Fruit fly (Drosophila melanogaster) whole organism, embryonic: ENCODE data around the gene mgr.

Experiments used
- Atf-2 ChIP-seq: fragments of 200-800 bp; sonication (Bioruptor generic); optimal IDR thresholded peaks from 2 replicates; lab custom pipeline; 2016; ENCODE audit warnings: missing biosample characterization, missing genetic modification characterization
- Bteb2 ChIP-seq: fragments of 200-800 bp; sonication (Bioruptor generic); optimal IDR thresholded peaks from 2 replicates; lab custom pipeline; 2016; ENCODE audit warnings: missing biosample characterization, missing genetic modification characterization
- C15 ChIP-seq: fragments of 200-800 bp; sonication (Bioruptor generic); IDR thresholded peaks from 3 replicates; pipeline ENCODE4 v1.3.6; 2022; ENCODE audit warnings: missing biosample characterization, missing genetic modification characterization
- CG10959 ChIP-seq: fragments of 200-800 bp; sonication (Bioruptor generic); IDR thresholded peaks from 2 replicates; pipeline ENCODE4 v1.3.6; 2022; ENCODE audit warnings: missing biosample characterization, missing genetic modification characterization
- CG11723 ChIP-seq: fragments of 200-800 bp; sonication (Bioruptor generic); optimal IDR thresholded peaks from 2 replicates; lab custom pipeline; 2017; ENCODE audit warnings: missing biosample characterization, mild to moderate bottlenecking, missing genetic modification characterization
- CG12155 ChIP-seq: fragments of 200-800 bp; sonication (Bioruptor generic); optimal IDR thresholded peaks from 3 replicates; lab custom pipeline; 2016; ENCODE audit warnings: missing biosample characterization, missing genetic modification characterization
- CG12659 ChIP-seq: fragments of 200-800 bp; sonication (Bioruptor generic); optimal IDR thresholded peaks from 3 replicates; lab custom pipeline; 2017; ENCODE audit warnings: mild to moderate bottlenecking, missing biosample characterization, missing genetic modification reagents, missing genetic modification characterization
- CG12942 ChIP-seq: fragments of 200-800 bp; sonication (Bioruptor generic); optimal IDR thresholded peaks from 3 replicates; lab custom pipeline; 2016; ENCODE audit warnings: missing biosample characterization, missing genetic modification characterization
- CG15011 ChIP-seq: fragments of 200-800 bp; sonication (Bioruptor generic); optimal IDR thresholded peaks from 3 replicates; lab custom pipeline; 2018; ENCODE audit warnings: missing biosample characterization, mild to moderate bottlenecking, missing genetic modification characterization
- CG15696 ChIP-seq: fragments of 200-800 bp; sonication (Bioruptor generic); optimal IDR thresholded peaks from 2 replicates; lab custom pipeline; 2019; ENCODE audit warnings: missing biosample characterization, mild to moderate bottlenecking, missing genetic modification characterization, moderate library complexity
- CG17186 ChIP-seq: fragments of 200-800 bp; sonication (Bioruptor generic); optimal IDR thresholded peaks from 3 replicates; lab custom pipeline; 2017; ENCODE audit warnings: missing biosample characterization, missing genetic modification reagents, missing genetic modification characterization
- CG17359 ChIP-seq: fragments of 200-800 bp; sonication (Bioruptor generic); optimal IDR thresholded peaks from 3 replicates; lab custom pipeline; 2018; ENCODE audit warnings: missing biosample characterization, mild to moderate bottlenecking, missing genetic modification characterization, moderate library complexity
- CG2875 ChIP-seq: fragments of 200-800 bp; sonication (Bioruptor generic); optimal IDR thresholded peaks from 2 replicates; lab custom pipeline; 2017; ENCODE audit warnings: missing biosample characterization, mild to moderate bottlenecking, missing genetic modification characterization, missing genetic modification reagents
- CG3065 ChIP-seq: fragments of 200-800 bp; sonication (Bioruptor generic); optimal IDR thresholded peaks from 2 replicates; lab custom pipeline; 2016; ENCODE audit warnings: missing biosample characterization, missing genetic modification characterization
- CG3281 ChIP-seq: fragments of 200-800 bp; sonication (Bioruptor generic); optimal IDR thresholded peaks from 3 replicates; lab custom pipeline; 2017; ENCODE audit warnings: missing biosample characterization, mild to moderate bottlenecking, missing genetic modification characterization
- CG7357 ChIP-seq: fragments of 200-800 bp; sonication (Bioruptor generic); IDR thresholded peaks from 3 replicates; pipeline ENCODE4 v1.3.6; 2022; ENCODE audit warnings: missing biosample characterization, missing genetic modification characterization
- CG7786 ChIP-seq: fragments of 200-800 bp; sonication (Bioruptor generic); optimal IDR thresholded peaks from 2 replicates; lab custom pipeline; 2016; ENCODE audit warnings: missing biosample characterization, missing genetic modification characterization
- CG7963 ChIP-seq: fragments of 200-800 bp; sonication (Bioruptor generic); IDR thresholded peaks from 3 replicates; pipeline ENCODE4 v1.3.6; 2022; ENCODE audit warnings: missing biosample characterization, missing genetic modification characterization; ENCODE audit not compliant: partially characterized antibody
- CG8281 ChIP-seq: fragments of 200-800 bp; sonication (Bioruptor generic); optimal IDR thresholded peaks from 2 replicates; lab custom pipeline; 2018; ENCODE audit warnings: missing biosample characterization, mild to moderate bottlenecking, missing genetic modification characterization, moderate library complexity
- CG8944 ChIP-seq: fragments of 200-800 bp; sonication (Bioruptor generic); optimal IDR thresholded peaks from 3 replicates; lab custom pipeline; 2016; ENCODE audit warnings: missing biosample characterization, missing genetic modification characterization
- CG9609 ChIP-seq: fragments of 200-800 bp; sonication (Bioruptor generic); optimal IDR thresholded peaks from 3 replicates; lab custom pipeline; 2016; ENCODE audit warnings: missing biosample characterization, missing genetic modification characterization
- Camta ChIP-seq: fragments of 200-800 bp; sonication (Bioruptor generic); optimal IDR thresholded peaks from 2 replicates; lab custom pipeline; 2016; ENCODE audit warnings: missing biosample characterization, missing genetic modification characterization
- Deaf1 ChIP-seq: fragments of 200-800 bp; optimal IDR thresholded peaks from 3 replicates; lab custom pipeline; 2019; ENCODE audit warnings: missing biosample characterization, mild to moderate bottlenecking, missing genetic modification characterization, moderate library complexity
- Dp ChIP-seq: fragments of 200-800 bp; sonication (Bioruptor generic); optimal IDR thresholded peaks from 2 replicates; lab custom pipeline; 2018; ENCODE audit warnings: missing biosample characterization, mild to moderate bottlenecking, missing genetic modification characterization, moderate library complexity
- E2f2 ChIP-seq: fragments of 200-800 bp; sonication (Bioruptor generic); IDR thresholded peaks from 2 replicates; pipeline ENCODE4 v1.3.6; 2022; ENCODE audit warnings: missing biosample characterization, missing genetic modification characterization
- Hr78 ChIP-seq, 2 experiments: fragments of 200-800 bp in 1 of 2; fragments of >200 bp in 1 of 2; sonication (Bioruptor generic) in 1 of 2; optimal IDR thresholded peaks; 2 replicates each; lab custom pipeline; 2017 to 2019; ENCODE audit warnings: missing biosample characterization in 2 of 2, missing genetic modification characterization in 2 of 2, mild to moderate bottlenecking in 1 of 2, moderate library complexity in 1 of 2
- Med ChIP-seq: fragments of 200-800 bp; sonication (Bioruptor generic); peaks from one replicate; lab custom pipeline; 2016; ENCODE audit warnings: missing biosample characterization, missing genetic modification characterization, mild to moderate bottlenecking, inconsistent platforms, moderate library complexity
- NFAT ChIP-seq: fragments of 200-800 bp; sonication (Bioruptor generic); IDR thresholded peaks from 2 replicates; pipeline ENCODE4 v1.3.6; 2022; ENCODE audit warnings: missing biosample characterization, missing genetic modification characterization
- NfI ChIP-seq: fragments of 200-800 bp; sonication (Bioruptor generic); optimal IDR thresholded peaks from 3 replicates; lab custom pipeline; 2018; ENCODE audit warnings: missing biosample characterization, mild to moderate bottlenecking, missing genetic modification characterization, moderate library complexity
- Pdp1 ChIP-seq, 2 experiments: fragments of 200-800 bp; sonication (Bioruptor generic); optimal IDR thresholded peaks; 3 replicates each; lab custom pipeline; 2016; ENCODE audit warnings: missing biosample characterization in 2 of 2, missing genetic modification characterization in 2 of 2, mild to moderate bottlenecking in 1 of 2, moderate library complexity in 1 of 2
- Spps ChIP-seq: fragments of 200-800 bp; sonication (Bioruptor generic); optimal IDR thresholded peaks from 2 replicates; lab custom pipeline; 2018; ENCODE audit warnings: missing biosample characterization, mild to moderate bottlenecking, missing genetic modification characterization
- Taf1 ChIP-seq: fragments of 200-800 bp; sonication (Bioruptor generic); IDR thresholded peaks from 2 replicates; pipeline ENCODE4 v1.3.6; 2022; ENCODE audit warnings: missing biosample characterization, missing genetic modification characterization
- dmrt11E ChIP-seq: fragments of 200-800 bp; sonication (Bioruptor generic); optimal IDR thresholded peaks from 3 replicates; lab custom pipeline; 2018; ENCODE audit warnings: missing biosample characterization, mild to moderate bottlenecking, missing genetic modification characterization, moderate library complexity
- fu2 ChIP-seq: fragments of 200-800 bp; sonication (Bioruptor generic); optimal IDR thresholded peaks from 2 replicates; lab custom pipeline; 2016; ENCODE audit warnings: missing biosample characterization, missing genetic modification characterization
- gem ChIP-seq: fragments of 200-800 bp; sonication (Bioruptor generic); optimal IDR thresholded peaks from 2 replicates; lab custom pipeline; 2019; ENCODE audit warnings: missing biosample characterization, mild to moderate bottlenecking, missing genetic modification characterization, moderate library complexity
- grau ChIP-seq: fragments of 200-800 bp; optimal IDR thresholded peaks from 3 replicates; lab custom pipeline; 2019; ENCODE audit warnings: missing biosample characterization, mild to moderate bottlenecking, missing genetic modification characterization, moderate library complexity
- gsb-n ChIP-seq: fragments of 200-800 bp; sonication (Bioruptor generic); optimal IDR thresholded peaks from 3 replicates; lab custom pipeline; 2018; ENCODE audit warnings: missing biosample characterization, mild to moderate bottlenecking, missing genetic modification characterization
- hkb ChIP-seq, 2 experiments: fragments of 200-800 bp in 1 of 2; fragments of >200 bp in 1 of 2; sonication (Bioruptor generic) in 1 of 2; IDR thresholded peaks in 1 of 2; optimal IDR thresholded peaks in 1 of 2; 2 replicates each; pipeline versions ENCODE4 v1.3.6 to Lab custom; 2017 to 2022; ENCODE audit warnings: missing biosample characterization in 1 of 2, missing genetic modification characterization in 1 of 2
- kah ChIP-seq: fragments of 200-800 bp; sonication (Bioruptor generic); optimal IDR thresholded peaks from 2 replicates; lab custom pipeline; 2018; ENCODE audit warnings: missing biosample characterization, mild to moderate bottlenecking, missing genetic modification characterization
- mld ChIP-seq: fragments of 200-800 bp; sonication (Bioruptor generic); IDR thresholded peaks from 3 replicates; pipeline ENCODE4 v1.3.6; 2022; ENCODE audit warnings: missing biosample characterization, missing genetic modification characterization; ENCODE audit not compliant: partially characterized antibody
- onecut ChIP-seq: fragments of 200-800 bp; sonication (Bioruptor generic); IDR thresholded peaks from 2 replicates; pipeline ENCODE4 v1.3.6; 2022; ENCODE audit warnings: missing biosample characterization, missing genetic modification characterization
- pros ChIP-seq: fragments of 200-800 bp; sonication (Bioruptor generic); optimal IDR thresholded peaks from 3 replicates; lab custom pipeline; 2019; ENCODE audit warnings: missing biosample characterization, mild to moderate bottlenecking, missing genetic modification characterization, moderate library complexity
- repo ChIP-seq: fragments of 200-800 bp; sonication (Bioruptor generic); optimal IDR thresholded peaks from 2 replicates; lab custom pipeline; 2016; ENCODE audit warnings: missing biosample characterization, missing genetic modification characterization
- scrt ChIP-seq: fragments of 200-800 bp; sonication (Bioruptor generic); optimal IDR thresholded peaks from 2 replicates; lab custom pipeline; 2018; ENCODE audit warnings: missing biosample characterization, mild to moderate bottlenecking, missing genetic modification characterization, moderate library complexity
- sqz ChIP-seq: fragments of 200-800 bp; sonication (Bioruptor generic); optimal IDR thresholded peaks from 3 replicates; lab custom pipeline; 2018; ENCODE audit warnings: missing biosample characterization, mild to moderate bottlenecking, missing genetic modification characterization
- trem ChIP-seq: fragments of 200-800 bp; optimal IDR thresholded peaks from 3 replicates; lab custom pipeline; 2019; ENCODE audit warnings: missing biosample characterization, mild to moderate bottlenecking, missing genetic modification characterization, moderate library complexity
- vvl ChIP-seq: fragments of 200-800 bp; sonication (Bioruptor generic); IDR thresholded peaks from 2 replicates; pipeline ENCODE4 v1.3.6; 2022; ENCODE audit warnings: missing biosample characterization, missing genetic modification characterization
- wdn ChIP-seq: fragments of 200-800 bp; sonication (Bioruptor generic); IDR thresholded peaks from 2 replicates; pipeline ENCODE4 v1.3.6; 2022; ENCODE audit warnings: missing biosample characterization, missing genetic modification characterization
- zfh1 ChIP-seq: fragments of 200-800 bp; sonication (Bioruptor generic); IDR thresholded peaks from 3 replicates; pipeline ENCODE4 v1.3.6; 2022; ENCODE audit warnings: missing biosample characterization, missing genetic modification characterization

Gene mgr

DNA sequence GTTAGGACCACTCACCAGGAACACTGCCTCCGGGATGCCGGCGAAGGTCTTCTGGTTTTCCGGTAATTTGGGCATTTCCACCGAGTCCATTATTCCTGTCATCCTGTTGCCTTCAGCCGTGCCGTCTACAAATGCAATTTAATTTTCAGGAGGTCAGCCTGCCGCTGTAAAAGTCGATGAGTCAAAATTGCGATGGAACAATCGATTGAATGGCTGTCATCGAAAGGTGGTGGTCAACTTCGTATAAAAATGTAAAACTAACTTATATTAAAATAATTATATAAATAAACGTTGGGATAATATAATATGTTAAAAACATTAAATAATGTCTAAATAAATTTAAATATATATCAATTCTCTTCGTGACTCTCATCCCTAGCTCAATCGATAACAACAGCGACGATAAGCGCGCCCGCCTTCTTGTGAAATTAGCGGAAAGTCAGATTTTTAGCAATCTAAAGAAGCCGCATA, at the start of gene mgr, which contains the start of gene Irbp (continued):
- TF ChIP-seq CG15696 (peak; percentile 95), zfh1 (peak; percentile 93), E2f2 (GFP tag; lab: Robert Waterston, UW) (peak; percentile 87), Taf1 (GFP tag; lab: Robert Waterston, UW) (peak; percentile 91), CG3281 (GFP tag; lab: Kevin White, UChicago) (no peak), wdn (GFP tag; lab: Robert Waterston, UW) (peak; percentile 92), NFAT (GFP tag; lab: Robert Waterston, UW) (peak; percentile 90), CG10959 (GFP tag; lab: Robert Waterston, UW) (peak; percentile 90), CG7786 (GFP tag; lab: Kevin White, UChicago) (peak; percentile 8), CG11723 (GFP tag; lab: Kevin White, UChicago) (peak; percentile 85), CG2875 (GFP tag; lab: Kevin White, UChicago) (peak; percentile 79), scrt (GFP tag; lab: Kevin White, UChicago) (peak; percentile 73), CG12942 (GFP tag; lab: Kevin White, UChicago) (peak; percentile 88), mld (GFP tag; lab: Robert Waterston, UW) (peak; percentile 14; the same call in 1 of the 3 replicates), sqz (GFP tag; lab: Kevin White, UChicago) (no peak), Camta (GFP tag; lab: Kevin White, UChicago) (peak; percentile 3), CG15011 (peak; percentile 65), gem (tag; lab: Kevin White, UChicago) (peak; percentile 97), Spps (tag; lab: Kevin White, UChicago) (peak; percentile 93), CG9609 (GFP tag; lab: Kevin White, UChicago) (peak; percentile 22), Deaf1 (no peak), kah (GFP tag; lab: Kevin White, UChicago) (peak; percentile 68), trem (tag; lab: Kevin White, UChicago) (peak; percentile 95), CG7357 (peak; percentile 83), Dp (GFP tag; lab: Kevin White, UChicago) (peak; percentile 68), C15 (GFP tag; lab: Robert Waterston, UW) (peak; percentile 90), CG12659 (peak; percentile 96), CG17186 (GFP tag; lab: Kevin White, UChicago) (peak; percentile 40), vvl (GFP tag; lab: Robert Waterston, UW) (peak; percentile 97), gsb-n (tag; lab: Kevin White, UChicago) (peak; percentile 93), Atf-2 (GFP tag; lab: Kevin White, UChicago) (peak; percentile 11), dmrt11E (tag; lab: Kevin White, UChicago) (peak; percentile 95), Pdp1 (GFP tag; optimal IDR thresholded peaks at IDR 0.05; lab: Kevin White, UChicago) (peak in 1 of 2 experiments; percentile 14), CG17359 (tag; lab: Kevin White, UChicago) (no peak), CG8281 (tag; lab: Kevin White, UChicago) (peak; percentile 58), CG8944 (GFP tag; lab: Kevin White, UChicago) (no peak), pros (GFP tag; lab: Kevin White, UChicago) (peak; percentile 25), NfI (peak; percentile 91), hkb (optimal IDR thresholded peaks at IDR 0.05; lab: Kevin White, UChicago) (no peak), hkb (GFP tag; IDR thresholded peaks at IDR 0.05; lab: Robert Waterston, UW) (peak; percentile 93), fu2 (GFP tag; lab: Kevin White, UChicago) (peak; percentile 50), CG3065 (peak; percentile 83), CG7963 (peak; percentile 52; the same call in 1 of the 3 replicates), Med (peak; percentile 90), CG12155 (GFP tag; lab: Kevin White, UChicago) (peak; percentile 87), grau (tag; lab: Kevin White, UChicago) (peak; percentile 92), Hr78 (GFP tag; optimal IDR thresholded peaks at IDR 0.05; lab: Kevin White, UChicago) (no peak), Bteb2 (GFP tag; lab: Kevin White, UChicago) (peak; percentile 49), repo (GFP tag; lab: Kevin White, UChicago) (no peak), onecut (peak; percentile 79)
